Worm (Caenorhabditis elegans) whole organism, L4 larva: ENCODE measurements around the gene drr-2.

Experiments used
- F10B5.3 ChIP-seq: sonication (generic microtip); optimal IDR thresholded peaks from 2 replicates; lab custom pipeline; 2016; ENCODE audit warnings: mild to moderate bottlenecking, missing genetic modification characterization, missing compliant biosample characterization
- R02D3.7 ChIP-seq: fragments of 150-350 bp; sonication (generic microtip); optimal IDR thresholded peaks from 3 replicates; lab custom pipeline; 2014; ENCODE audit warnings: missing biosample characterization, missing genetic modification characterization
- T20F7.1 ChIP-seq: fragments of 200-800 bp; sonication (Bioruptor generic); optimal IDR thresholded peaks from 2 replicates; lab custom pipeline; 2018; ENCODE audit warnings: mild to moderate bottlenecking, missing genetic modification characterization, missing compliant biosample characterization
- T26A8.4 ChIP-seq: fragments of 200-800 bp; sonication (Bioruptor generic); IDR thresholded peaks from 2 replicates; pipeline ENCODE4 v1.3.6; 2022; ENCODE audit warnings: missing genetic modification characterization, missing compliant biosample characterization
- Y5F2A.4 ChIP-seq: fragments of 200-800 bp; sonication (Bioruptor generic); optimal IDR thresholded peaks from 2 replicates; lab custom pipeline; 2018; ENCODE audit warnings: mild to moderate bottlenecking, missing genetic modification characterization, missing compliant biosample characterization
- Y75B8A.6 ChIP-seq: fragments of 200-800 bp; sonication (Bioruptor generic); IDR thresholded peaks from 2 replicates; pipeline ENCODE4 v1.3.6; 2022; ENCODE audit warnings: missing genetic modification reagents, missing genetic modification characterization, missing compliant biosample characterization
- ZK337.2 ChIP-seq: fragments of 200-800 bp; sonication (Bioruptor generic); IDR thresholded peaks from 2 replicates; pipeline ENCODE4 v1.3.6; 2022; ENCODE audit warnings: missing genetic modification reagents, missing genetic modification characterization, missing compliant biosample characterization
- ceh-20 ChIP-seq: fragments of 200-800 bp; sonication (Bioruptor generic); IDR thresholded peaks from 2 replicates; pipeline ENCODE4 v1.3.6; 2022; ENCODE audit warnings: missing genetic modification reagents, missing genetic modification characterization, missing compliant biosample characterization
- ceh-28 ChIP-seq: fragments of 150-350 bp; optimal IDR thresholded peaks from 2 replicates; lab custom pipeline; 2014; ENCODE audit warnings: missing biosample characterization, missing genetic modification reagents, missing genetic modification characterization
- ctbp-1 ChIP-seq: fragments of 200-800 bp; sonication (Bioruptor generic); IDR thresholded peaks from 2 replicates; pipeline ENCODE4 v1.3.6; 2022; ENCODE audit warnings: missing genetic modification reagents, missing genetic modification characterization, missing compliant biosample characterization
- daf-16 ChIP-seq, 3 experiments: sonication (generic microtip); optimal IDR thresholded peaks; 2 replicates each; lab custom pipeline; 2016 to 2017; ENCODE audit warnings: missing genetic modification characterization in 3 of 3, missing genetic modification reagents in 3 of 3, mild to moderate bottlenecking in 2 of 3, missing compliant biosample characterization in 2 of 3, missing biosample characterization in 1 of 3, moderate library complexity in 1 of 3
- daf-8 ChIP-seq: fragments of 200-800 bp; sonication (Bioruptor generic); IDR thresholded peaks from 2 replicates; pipeline ENCODE4 v1.3.6; 2022; ENCODE audit warnings: missing genetic modification characterization, missing compliant biosample characterization
- dmd-6 ChIP-seq: fragments of 200-800 bp; sonication (Bioruptor generic); IDR thresholded peaks from 2 replicates; pipeline ENCODE4 v1.3.6; 2022; ENCODE audit warnings: missing genetic modification reagents, missing genetic modification characterization, missing compliant biosample characterization
- dmd-8 ChIP-seq: fragments of 200-800 bp; sonication (Bioruptor generic); IDR thresholded peaks from 2 replicates; pipeline ENCODE4 v1.3.6; 2022; ENCODE audit warnings: missing genetic modification characterization, missing compliant biosample characterization
- dmd-9 ChIP-seq: fragments of 200-800 bp; sonication (Bioruptor generic); IDR thresholded peaks from 2 replicates; pipeline ENCODE4 v1.3.6; 2022; ENCODE audit warnings: missing genetic modification reagents, missing genetic modification characterization, missing compliant biosample characterization
- dve-1 ChIP-seq: sonication (generic microtip); optimal IDR thresholded peaks from 2 replicates; lab custom pipeline; 2017; ENCODE audit warnings: antibody characterized with exemption, mild to moderate bottlenecking, missing genetic modification characterization, missing compliant biosample characterization; ENCODE audit not compliant: insufficient read depth
- egl-27 ChIP-seq: sonication (generic microtip); optimal IDR thresholded peaks from 3 replicates; lab custom pipeline; 2017; ENCODE audit warnings: missing biosample characterization, missing genetic modification reagents, missing genetic modification characterization
- egl-43 ChIP-seq: fragments of 200-800 bp; sonication (Bioruptor generic); IDR thresholded peaks from 2 replicates; pipeline ENCODE4 v1.3.6; 2022; ENCODE audit warnings: missing genetic modification reagents, missing genetic modification characterization, missing compliant biosample characterization
- hlh-11 ChIP-seq: fragments of 200-800 bp; sonication (Bioruptor generic); optimal IDR thresholded peaks from 2 replicates; lab custom pipeline; 2018; ENCODE audit warnings: mild to moderate bottlenecking, missing genetic modification characterization, missing compliant biosample characterization
- hlh-30 ChIP-seq: sonication (generic microtip); optimal IDR thresholded peaks from 2 replicates; lab custom pipeline; 2017; ENCODE audit warnings: antibody characterized with exemption, mild to moderate bottlenecking, missing genetic modification characterization, missing compliant biosample characterization; ENCODE audit not compliant: insufficient read depth
- lin-13 ChIP-seq: fragments of 150-350 bp; optimal IDR thresholded peaks from 2 replicates; lab custom pipeline; 2014; ENCODE audit warnings: missing biosample characterization, missing genetic modification reagents, missing genetic modification characterization
- lin-15B ChIP-seq: fragments of 150-350 bp; sonication (generic microtip); optimal IDR thresholded peaks from 3 replicates; lab custom pipeline; 2014; ENCODE audit warnings: missing biosample characterization, missing genetic modification characterization
- lin-38 ChIP-seq: fragments of 200-800 bp; sonication (Bioruptor generic); IDR thresholded peaks from 2 replicates; pipeline ENCODE4 v1.3.6; 2022; ENCODE audit warnings: missing genetic modification reagents, missing genetic modification characterization, missing compliant biosample characterization
- lsy-2 ChIP-seq, 2 experiments: fragments of 150-350 bp in 1 of 2; sonication (generic microtip) in 1 of 2; optimal IDR thresholded peaks; 2 replicates each; lab custom pipeline; 2014 to 2017; ENCODE audit warnings: missing biosample characterization in 2 of 2, missing genetic modification characterization in 2 of 2
- madf-9 ChIP-seq: fragments of 200-800 bp; sonication (Bioruptor generic); conservative IDR thresholded peaks from 2 replicates; pipeline ENCODE4 v1.3.6; 2022; ENCODE audit warnings: missing genetic modification reagents, missing genetic modification characterization, missing compliant biosample characterization
- mdl-1 ChIP-seq, 2 experiments: fragments of 150-350 bp in 1 of 2; sonication (generic microtip) in 1 of 2; optimal IDR thresholded peaks; 2 replicates each; lab custom pipeline; 2014 to 2017; ENCODE audit warnings: missing biosample characterization in 2 of 2, missing genetic modification characterization in 2 of 2
- mdt-29 ChIP-seq: fragments of 200-800 bp; sonication (Bioruptor generic); IDR thresholded peaks from 2 replicates; pipeline ENCODE4 v1.3.6; 2022; ENCODE audit warnings: missing genetic modification reagents, missing genetic modification characterization, missing compliant biosample characterization
- mep-1 ChIP-seq: fragments of 150-350 bp; sonication (generic microtip); optimal IDR thresholded peaks from 3 replicates; lab custom pipeline; 2014; ENCODE audit warnings: missing biosample characterization, missing genetic modification characterization
- mxl-3 ChIP-seq: fragments of 200-800 bp; sonication (Bioruptor generic); optimal IDR thresholded peaks from 2 replicates; lab custom pipeline; 2018; ENCODE audit warnings: mild to moderate bottlenecking, missing genetic modification characterization, missing compliant biosample characterization
- nhr-11 ChIP-seq: fragments of 150-350 bp; optimal IDR thresholded peaks from 2 replicates; lab custom pipeline; 2014; ENCODE audit warnings: missing biosample characterization, missing genetic modification characterization
- nhr-28 ChIP-seq: fragments of 150-350 bp; optimal IDR thresholded peaks from 2 replicates; lab custom pipeline; 2014; ENCODE audit warnings: missing biosample characterization, missing genetic modification characterization
- nhr-77 ChIP-seq: fragments of 150-350 bp; optimal IDR thresholded peaks from 2 replicates; lab custom pipeline; 2014; ENCODE audit warnings: missing biosample characterization, missing genetic modification characterization
- pqm-1 ChIP-seq: sonication (generic microtip); optimal IDR thresholded peaks from 2 replicates; lab custom pipeline; 2017; ENCODE audit warnings: missing biosample characterization, missing genetic modification characterization
- sdz-12 ChIP-seq: fragments of 200-800 bp; sonication (Bioruptor generic); optimal IDR thresholded peaks from 2 replicates; lab custom pipeline; 2018; ENCODE audit warnings: mild to moderate bottlenecking, missing genetic modification characterization, missing compliant biosample characterization
- tra-1 ChIP-seq: fragments of 200-800 bp; sonication (Bioruptor generic); IDR thresholded peaks from 2 replicates; pipeline ENCODE4 v1.3.6; 2022; ENCODE audit warnings: missing genetic modification reagents, missing genetic modification characterization, missing compliant biosample characterization
- unc-130 ChIP-seq: sonication (generic microtip); optimal IDR thresholded peaks from 2 replicates; lab custom pipeline; 2016; ENCODE audit warnings: missing genetic modification reagents, missing genetic modification characterization, missing compliant biosample characterization
- zfp-3 ChIP-seq: fragments of 200-800 bp; sonication (Bioruptor generic); conservative IDR thresholded peaks from 2 replicates; pipeline ENCODE4 v1.3.6; 2022; ENCODE audit warnings: missing genetic modification reagents, missing genetic modification characterization, missing compliant biosample characterization

The drr-2 gene

DNA sequence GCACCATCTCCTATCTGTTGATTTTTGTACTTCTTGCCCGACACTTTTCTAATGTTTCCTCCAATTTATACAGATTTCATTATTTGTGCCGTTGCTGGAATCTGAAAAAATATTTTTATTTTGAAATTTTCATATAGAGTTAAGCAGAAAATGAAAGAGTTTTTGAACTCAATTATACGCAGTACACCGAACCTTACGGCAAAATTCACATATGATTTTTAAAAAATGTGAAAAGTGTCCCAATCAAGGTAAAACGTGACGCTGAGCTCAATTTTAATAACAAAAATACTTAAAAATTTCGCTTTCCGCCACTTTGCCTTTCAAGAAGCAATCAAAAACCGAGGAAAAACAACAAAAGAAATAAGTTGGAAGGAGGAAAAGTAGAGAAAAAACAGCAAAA, 12.7 kb downstream of the drr-2 start, which contains the start of gene arrd-17:
arrd-17 (minus strand) TSS at position 101 of the 400 bp plus-strand sequence.
- no peak for TF ChIP-seq tra-1 (GFP tag; lab: Robert Waterston, UW)
- TF ChIP-seq mxl-3 (GFP tag; lab: Kevin White, UChicago), result no peak
- TF ChIP-seq Y75B8A.6, result no peak
- no peak for TF ChIP-seq nhr-11
- TF ChIP-seq lin-13 (GFP tag; lab: Kevin White, UChicago), result no peak
- TF ChIP-seq ceh-20 (GFP tag; lab: Robert Waterston, UW), result no peak
- TF ChIP-seq lin-38 (GFP tag; lab: Robert Waterston, UW), result no peak
- TF ChIP-seq ZK337.2, result no peak
- no peak for TF ChIP-seq F10B5.3
- no peak for TF ChIP-seq T20F7.1 (GFP tag; lab: Kevin White, UChicago)
- TF ChIP-seq sdz-12 (GFP tag; lab: Kevin White, UChicago), result no peak
- no peak for TF ChIP-seq ctbp-1
- TF ChIP-seq dve-1 (tag; lab: Kevin White, UChicago), result no peak
- TF ChIP-seq nhr-77 (tag; lab: Kevin White, UChicago), result no peak
- no peak for TF ChIP-seq R02D3.7
- TF ChIP-seq unc-130 (GFP tag; lab: Kevin White, UChicago), result no peak
- TF ChIP-seq daf-8 (GFP tag; lab: Robert Waterston, UW), result no peak
- TF ChIP-seq Y5F2A.4 (GFP tag; lab: Kevin White, UChicago), result no peak
- TF ChIP-seq lin-15B (tag; lab: Kevin White, UChicago), result no peak
- no peak for TF ChIP-seq mdt-29
- TF ChIP-seq, all 104 proteins: peak for 0

ce11 chrIII:13626692-13627091, 16.7 kb downstream of the drr-2 start, which contains the start of gene T12D8.5:
Gene T12D8.5 (minus strand): TSS chrIII:13626786.
- peak in 1 of 2 experiments; percentile 34 for TF ChIP-seq mdl-1 (tag; optimal IDR thresholded peaks at IDR 0.05; lab: Kevin White, UChicago)
- TF ChIP-seq Y5F2A.4 (GFP tag; lab: Kevin White, UChicago), result no peak
- TF ChIP-seq hlh-30 (tag; lab: Kevin White, UChicago), result peak; percentile 84
- 0 out of 2 replicates have a peak, but pooled peaks have one; percentile 2 for TF ChIP-seq T26A8.4 (GFP tag; lab: Robert Waterston, UW)
- peak; percentile 80 for TF ChIP-seq pqm-1 (tag; lab: Kevin White, UChicago)
- no peak for TF ChIP-seq egl-27 (tag; lab: Kevin White, UChicago)
- peak; percentile 16 for TF ChIP-seq mep-1
- TF ChIP-seq daf-16 (GFP tag; optimal IDR thresholded peaks at IDR 0.05; lab: Kevin White, UChicago), result peak in 1 of 2 experiments; percentile 9
- peak; percentile 99 for TF ChIP-seq daf-16 (tag; optimal IDR thresholded peaks at IDR 0.05; lab: Kevin White, UChicago)
- no peak for TF ChIP-seq zfp-3 (GFP tag; lab: Robert Waterston, UW)
- peak; percentile 23; the same call in 1 of the 2 replicates for TF ChIP-seq dmd-6 (GFP tag; lab: Robert Waterston, UW)
- no peak for TF ChIP-seq dmd-8 (GFP tag; lab: Robert Waterston, UW)
- peak; percentile 82 for TF ChIP-seq hlh-11 (tag; lab: Kevin White, UChicago)
- TF ChIP-seq dve-1 (tag; lab: Kevin White, UChicago), result peak; percentile 90
- no peak for TF ChIP-seq tra-1 (GFP tag; lab: Robert Waterston, UW)
- no peak for TF ChIP-seq egl-43 (GFP tag; lab: Robert Waterston, UW)
- no peak for TF ChIP-seq R02D3.7
- no peak for TF ChIP-seq mxl-3 (GFP tag; lab: Kevin White, UChicago)
- no peak for TF ChIP-seq ceh-28
- TF ChIP-seq lsy-2 (tag; optimal IDR thresholded peaks at IDR 0.05; lab: Kevin White, UChicago), result peak; percentile 13 to 37
- TF ChIP-seq madf-9, result no peak
- TF ChIP-seq dmd-9, result no peak
- peak; percentile 49 for TF ChIP-seq nhr-28 (tag; lab: Kevin White, UChicago)
